Worm (Caenorhabditis elegans): Measurements from ENCODE around the gene fbxa-141.

Gene fbxa-141

DNA sequence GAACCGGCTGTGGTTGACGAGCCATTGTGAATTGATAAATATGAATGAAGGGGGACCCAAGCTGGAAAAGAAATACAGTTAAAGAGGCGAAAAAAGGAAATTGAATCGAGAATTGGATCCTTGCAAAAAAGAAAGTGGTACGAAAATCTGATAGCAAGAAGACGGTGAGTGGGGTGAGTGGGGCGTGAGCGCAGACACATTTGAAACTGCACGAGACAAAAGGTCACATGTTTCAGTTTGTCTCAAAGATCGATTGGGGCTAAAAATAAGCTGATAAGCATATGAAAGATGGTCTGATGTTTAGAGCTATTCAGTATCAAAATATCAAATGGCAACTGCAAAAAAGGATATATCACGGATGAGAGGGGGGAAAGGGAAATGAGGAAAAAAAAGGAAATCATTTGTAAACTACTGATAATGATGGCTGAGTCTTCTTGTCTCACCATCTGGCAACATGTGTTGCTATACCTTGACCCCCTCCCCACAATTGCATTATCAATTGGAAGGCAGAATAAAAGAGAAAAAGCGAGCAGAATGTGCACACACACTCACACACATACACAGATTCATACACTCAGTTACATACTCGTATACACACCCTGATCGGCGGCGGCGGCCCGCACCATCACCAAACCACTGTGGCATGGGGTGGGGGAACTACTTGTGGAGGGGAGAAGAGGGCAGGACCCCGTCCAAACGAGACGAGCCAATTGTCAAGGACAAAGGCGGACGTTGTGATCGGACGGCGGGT lies 8.7 kb downstream of the fbxa-141 start, which contains the start of gene M163.1 (continued):
- no peak for TF ChIP-seq fos-1 (tag; optimal IDR thresholded peaks at IDR 0.05)
- no peak for TF ChIP-seq tag-97 (GFP tag; IDR thresholded peaks at IDR 0.05)
- no peak for TF ChIP-seq F49E8.2 (tag; optimal IDR thresholded peaks at IDR 0.05; ENCODE audit: borderline replicate concordance)
- TF ChIP-seq aly-2 (tag; optimal IDR thresholded peaks at IDR 0.05), result no peak
- no peak for TF ChIP-seq nhr-25 (tag; optimal IDR thresholded peaks at IDR 0.05; ENCODE audit: borderline replicate concordance, insufficient read depth)
- no peak for TF ChIP-seq mxl-3 (GFP tag; optimal IDR thresholded peaks at IDR 0.05)
- TF ChIP-seq ama-1 (optimal IDR thresholded peaks at IDR 0.05), result no peak
- TF ChIP-seq mdt-29 (GFP tag; IDR thresholded peaks at IDR 0.05), result 0 out of 2 replicates have a peak, but pooled peaks have one; percentile 11
- no peak for TF ChIP-seq egl-27 (tag; optimal IDR thresholded peaks at IDR 0.05)
- no peak for TF ChIP-seq nhr-11 (tag; optimal IDR thresholded peaks at IDR 0.05)
- TF ChIP-seq madf-9 (GFP tag; conservative IDR thresholded peaks at IDR 0.05), result no peak
- TF ChIP-seq attf-4 (tag; optimal IDR thresholded peaks at IDR 0.05), result no peak
- no peak for TF ChIP-seq nhr-237 (tag; optimal IDR thresholded peaks at IDR 0.05)
- no peak for TF ChIP-seq dmd-8 (GFP tag; IDR thresholded peaks at IDR 0.05)
- TF ChIP-seq snpc-4 (tag; optimal IDR thresholded peaks at IDR 0.05), result no peak
- TF ChIP-seq set-16 (GFP tag; IDR thresholded peaks at IDR 0.05), result peak; percentile 84
- TF ChIP-seq jun-1 (tag; optimal IDR thresholded peaks at IDR 0.05), result no peak
- no peak for TF ChIP-seq R02D3.7 (tag; optimal IDR thresholded peaks at IDR 0.05)
- TF ChIP-seq nhr-10 (tag; optimal IDR thresholded peaks at IDR 0.05), result no peak
- TF ChIP-seq snpc-1.2 (GFP tag; IDR thresholded peaks at IDR 0.05), result no peak
- no peak for TF ChIP-seq nhr-6 (tag; optimal IDR thresholded peaks at IDR 0.05)
- 0 out of 2 replicates have a peak, but pooled peaks have one; percentile 11 for TF ChIP-seq egl-43 (GFP tag; IDR thresholded peaks at IDR 0.05)
- no peak for TF ChIP-seq nhr-102 (tag; optimal IDR thresholded peaks at IDR 0.05)
- TF ChIP-seq lsy-2 (tag; optimal IDR thresholded peaks at IDR 0.05), result no peak
- TF ChIP-seq zfp-2 (tag; optimal IDR thresholded peaks at IDR 0.05), result no peak
- no peak for TF ChIP-seq mep-1 (tag; optimal IDR thresholded peaks at IDR 0.05)
- no peak for TF ChIP-seq dmd-9 (GFP tag; IDR thresholded peaks at IDR 0.05)
- TF ChIP-seq nhr-76 (tag; optimal IDR thresholded peaks at IDR 0.05), result no peak
- TF ChIP-seq sdz-12 (GFP tag; optimal IDR thresholded peaks at IDR 0.05), result no peak
- TF ChIP-seq pha-4 (GFP tag; IDR thresholded peaks at IDR 0.05), result no peak
- no peak for TF ChIP-seq pha-4 (tag; optimal IDR thresholded peaks at IDR 0.05)
- TF ChIP-seq lir-3 (tag; optimal IDR thresholded peaks at IDR 0.05), result no peak
- TF ChIP-seq lin-15B (tag; optimal IDR thresholded peaks at IDR 0.05), result no peak
- no peak for TF ChIP-seq hif-1 (tag; optimal IDR thresholded peaks at IDR 0.05)
- no peak for TF ChIP-seq Y105C5A.15 (GFP tag; IDR thresholded peaks at IDR 0.05)
- TF ChIP-seq ztf-7 (tag; optimal IDR thresholded peaks at IDR 0.05), result no peak
- no peak for TF ChIP-seq ceh-28 (tag; optimal IDR thresholded peaks at IDR 0.05)
- TF ChIP-seq unc-62 (GFP tag; optimal IDR thresholded peaks at IDR 0.05 in 1 of 2), result peak in 1 of 2 experiments; percentile 91
- no peak for TF ChIP-seq unc-62 (tag; optimal IDR thresholded peaks at IDR 0.05)
- TF ChIP-seq nhr-28 (tag; optimal IDR thresholded peaks at IDR 0.05), result peak; percentile 37
- TF ChIP-seq gei-8 (GFP tag; optimal IDR thresholded peaks at IDR 0.05), result no peak
- no peak for TF ChIP-seq nhr-77 (tag; optimal IDR thresholded peaks at IDR 0.05)
- TF ChIP-seq duxl-1 (tag; optimal IDR thresholded peaks at IDR 0.05; ENCODE audit: poor library complexity), result no peak
- no peak for TF ChIP-seq Y5F2A.4 (GFP tag; optimal IDR thresholded peaks at IDR 0.05)
- peak; percentile 76 for TF ChIP-seq hlh-30 (tag; optimal IDR thresholded peaks at IDR 0.05; ENCODE audit: insufficient read depth)
- no peak for TF ChIP-seq ZK337.2 (GFP tag; IDR thresholded peaks at IDR 0.05)
- no peak for TF ChIP-seq ctbp-1 (GFP tag; IDR thresholded peaks at IDR 0.05)
- no peak for TF ChIP-seq daf-8 (GFP tag; IDR thresholded peaks at IDR 0.05)
- no peak for TF ChIP-seq zag-1 (tag; optimal IDR thresholded peaks at IDR 0.05)
- 0 out of 2 replicates have a peak, but pooled peaks have one; percentile 28 for TF ChIP-seq tra-1 (GFP tag; IDR thresholded peaks at IDR 0.05)
- TF ChIP-seq spr-3 (GFP tag; optimal IDR thresholded peaks at IDR 0.05), result no peak
- no peak for TF ChIP-seq rbr-2 (tag; optimal IDR thresholded peaks at IDR 0.05)

Data from whole organism, L4 larva.